Worm (Caenorhabditis elegans) whole organism, young adult: ENCODE data around the gene T23B7.3.
A peak's percentile ranks its signal among the peaks of the same experiment; 100 is the strongest.

Experiments
- B0336.3 ChIP-seq: fragments of 200-800 bp; sonication (Bioruptor generic); IDR thresholded peaks from 2 replicates; pipeline ENCODE4 v1.3.6; 2022; ENCODE audit warnings: missing genetic modification characterization, missing compliant biosample characterization
- C17E4.6 ChIP-seq: fragments of 200-800 bp; sonication (Bioruptor generic); IDR thresholded peaks from 2 replicates; pipeline ENCODE4 v1.3.6; 2022; ENCODE audit warnings: missing genetic modification reagents, missing genetic modification characterization, missing compliant biosample characterization
- F37B4.10 ChIP-seq: fragments of 200-800 bp; sonication (Bioruptor generic); IDR thresholded peaks from 2 replicates; pipeline ENCODE4 v1.3.6; 2022; ENCODE audit warnings: missing genetic modification characterization, missing compliant biosample characterization
- K12H6.12 ChIP-seq: fragments of 200-800 bp; sonication (Bioruptor generic); optimal IDR thresholded peaks from 2 replicates; lab custom pipeline; 2018; ENCODE audit warnings: mild to moderate bottlenecking, missing genetic modification characterization, missing compliant biosample characterization
- T26A5.8 ChIP-seq: sonication (generic microtip); optimal IDR thresholded peaks from 2 replicates; lab custom pipeline; 2016; ENCODE audit warnings: missing genetic modification characterization, missing compliant biosample characterization
- Y53F4B.3 ChIP-seq: fragments of 200-800 bp; sonication (Bioruptor generic); IDR thresholded peaks from 2 replicates; pipeline ENCODE4 v1.3.6; 2022; ENCODE audit warnings: missing genetic modification reagents, missing genetic modification characterization, missing compliant biosample characterization
- Y56A3A.18 ChIP-seq: fragments of 200-800 bp; sonication (Bioruptor generic); IDR thresholded peaks from 2 replicates; pipeline ENCODE4 v1.3.6; 2022; ENCODE audit warnings: missing genetic modification reagents, missing genetic modification characterization, missing compliant biosample characterization
- Y95B8A.8 ChIP-seq: fragments of 200-800 bp; sonication (Bioruptor generic); IDR thresholded peaks from 2 replicates; pipeline ENCODE4 v1.3.6; 2022; ENCODE audit warnings: missing genetic modification reagents, missing genetic modification characterization, missing compliant biosample characterization
- atf-7 ChIP-seq: sonication (generic microtip); optimal IDR thresholded peaks from 2 replicates; lab custom pipeline; 2017; ENCODE audit warnings: mild to moderate bottlenecking, missing genetic modification characterization, missing compliant biosample characterization
- athp-1 ChIP-seq: sonication (generic microtip); optimal IDR thresholded peaks from 2 replicates; lab custom pipeline; 2017; ENCODE audit warnings: mild to moderate bottlenecking, missing genetic modification characterization, missing compliant biosample characterization
- attf-3 ChIP-seq: fragments of 200-800 bp; sonication (Bioruptor generic); conservative IDR thresholded peaks from 2 replicates; pipeline ENCODE4 v1.3.6; 2022; ENCODE audit warnings: missing genetic modification reagents, missing genetic modification characterization, missing compliant biosample characterization
- cebp-2 ChIP-seq: fragments of 200-800 bp; sonication (Bioruptor generic); IDR thresholded peaks from 2 replicates; pipeline ENCODE4 v1.3.6; 2022; ENCODE audit warnings: missing genetic modification characterization, missing compliant biosample characterization
- ceh-100 ChIP-seq: fragments of 200-800 bp; sonication (Bioruptor generic); IDR thresholded peaks from 2 replicates; pipeline ENCODE4 v1.3.6; 2022; ENCODE audit warnings: missing genetic modification reagents, missing genetic modification characterization, missing compliant biosample characterization
- dox-1 ChIP-seq: fragments of 200-800 bp; sonication (Bioruptor generic); IDR thresholded peaks from 2 replicates; pipeline ENCODE4 v1.3.6; 2022; ENCODE audit warnings: missing genetic modification reagents, missing genetic modification characterization, missing compliant biosample characterization
- dpl-1 ChIP-seq: fragments of 150-350 bp; optimal IDR thresholded peaks from 2 replicates; lab custom pipeline; 2014; ENCODE audit warnings: missing biosample characterization, missing genetic modification reagents, missing genetic modification characterization
- egrh-3 ChIP-seq: fragments of 200-800 bp; sonication (Bioruptor generic); IDR thresholded peaks from 2 replicates; pipeline ENCODE4 v1.3.6; 2022; ENCODE audit warnings: missing genetic modification reagents, missing genetic modification characterization, missing compliant biosample characterization
- fkh-3 ChIP-seq: sonication (generic microtip); optimal IDR thresholded peaks from 2 replicates; lab custom pipeline; 2016; ENCODE audit warnings: mild to moderate bottlenecking, missing genetic modification characterization, missing compliant biosample characterization
- hlh-12 ChIP-seq: sonication (generic microtip); optimal IDR thresholded peaks from 2 replicates; lab custom pipeline; 2016; ENCODE audit warnings: missing genetic modification characterization, missing compliant biosample characterization
- hmg-1.2 ChIP-seq: fragments of 200-800 bp; sonication (Bioruptor generic); IDR thresholded peaks from 2 replicates; pipeline ENCODE4 v1.3.6; 2022; ENCODE audit warnings: missing genetic modification reagents, missing genetic modification characterization, missing compliant biosample characterization
- let-526 ChIP-seq: fragments of 200-800 bp; sonication (Bioruptor generic); IDR thresholded peaks from 2 replicates; pipeline ENCODE4 v1.3.6; 2022; ENCODE audit warnings: missing genetic modification reagents, missing genetic modification characterization, missing compliant biosample characterization
- let-607 ChIP-seq, 2 experiments: fragments of 200-800 bp in 1 of 2; sonication (Bioruptor generic) in 1 of 2; sonication (generic microtip) in 1 of 2; optimal IDR thresholded peaks; 2 replicates each; lab custom pipeline; 2016 to 2018; ENCODE audit warnings: mild to moderate bottlenecking in 2 of 2, missing compliant biosample characterization in 2 of 2, missing genetic modification characterization in 2 of 2, moderate library complexity in 2 of 2, missing genotype in 1 of 2
- lin-35 ChIP-seq, 3 experiments: fragments of 150-350 bp in 2 of 3; sonication (generic microtip) in 1 of 3; optimal IDR thresholded peaks; 2 replicates each; lab custom pipeline; 2014 to 2018; ENCODE audit warnings: missing biosample characterization in 3 of 3, missing genetic modification characterization in 3 of 3, missing genetic modification reagents in 3 of 3
- lin-54 ChIP-seq: fragments of 200-800 bp; sonication (Bioruptor generic); optimal IDR thresholded peaks from 2 replicates; lab custom pipeline; 2018; ENCODE audit warnings: mild to moderate bottlenecking, missing genetic modification characterization, missing compliant biosample characterization
- lir-1 ChIP-seq: fragments of 200-800 bp; sonication (Bioruptor generic); conservative IDR thresholded peaks from 2 replicates; pipeline ENCODE4 v1.3.6; 2022; ENCODE audit warnings: missing genetic modification reagents, missing genetic modification characterization, missing compliant biosample characterization
- lsl-1 ChIP-seq: fragments of 200-800 bp; sonication (Bioruptor generic); optimal IDR thresholded peaks from 2 replicates; lab custom pipeline; 2018; ENCODE audit warnings: mild to moderate bottlenecking, missing genetic modification characterization, moderate library complexity, missing compliant biosample characterization
- lsy-27 ChIP-seq: sonication (generic microtip); optimal IDR thresholded peaks from 2 replicates; lab custom pipeline; 2017; ENCODE audit warnings: missing genetic modification characterization, mild to moderate bottlenecking, missing compliant biosample characterization, antibody characterized with exemption, missing genotype, borderline replicate concordance; ENCODE audit not compliant: insufficient read depth
- madf-10 ChIP-seq: sonication (generic microtip); optimal IDR thresholded peaks from 2 replicates; lab custom pipeline; 2016; ENCODE audit warnings: mild to moderate bottlenecking, missing genetic modification characterization, missing compliant biosample characterization
- mcd-1 ChIP-seq: fragments of 200-800 bp; sonication (Bioruptor generic); IDR thresholded peaks from 2 replicates; pipeline ENCODE4 v1.3.6; 2022; ENCODE audit warnings: missing genetic modification reagents, missing genetic modification characterization, missing compliant biosample characterization
- mel-28 ChIP-seq: sonication (generic microtip); optimal IDR thresholded peaks from 2 replicates; lab custom pipeline; 2016; ENCODE audit warnings: borderline replicate concordance, mild to moderate bottlenecking, missing genetic modification characterization, missing compliant biosample characterization
- mes-4 ChIP-seq: sonication (generic microtip); optimal IDR thresholded peaks from 2 replicates; lab custom pipeline; 2016; ENCODE audit warnings: missing genotype, missing genetic modification characterization, missing compliant biosample characterization
- nfya-1 ChIP-seq: sonication (generic microtip); optimal IDR thresholded peaks from 2 replicates; lab custom pipeline; 2017; ENCODE audit warnings: antibody characterized with exemption, missing compliant biosample characterization, missing genetic modification characterization, borderline replicate concordance; ENCODE audit not compliant: insufficient read depth
- nfyb-1 ChIP-seq: fragments of 200-800 bp; sonication (Bioruptor generic); IDR thresholded peaks from 2 replicates; pipeline ENCODE4 v1.3.6; 2022; ENCODE audit warnings: missing genetic modification reagents, missing genetic modification characterization, missing compliant biosample characterization
- nhr-179 ChIP-seq: sonication (generic microtip); optimal IDR thresholded peaks from 2 replicates; lab custom pipeline; 2016; ENCODE audit warnings: mild to moderate bottlenecking, missing genetic modification characterization, missing compliant biosample characterization
- nhr-27 ChIP-seq: fragments of 200-800 bp; sonication (Bioruptor generic); optimal IDR thresholded peaks from 2 replicates; lab custom pipeline; 2018; ENCODE audit warnings: mild to moderate bottlenecking, missing genetic modification characterization, moderate library complexity, missing compliant biosample characterization
- nhr-80 ChIP-seq: sonication (generic microtip); optimal IDR thresholded peaks from 2 replicates; lab custom pipeline; 2016; ENCODE audit warnings: missing genetic modification characterization, missing compliant biosample characterization
- nhr-90 ChIP-seq: sonication (generic microtip); optimal IDR thresholded peaks from 2 replicates; lab custom pipeline; 2016; ENCODE audit warnings: missing genotype, mild to moderate bottlenecking, missing genetic modification characterization, missing compliant biosample characterization
- pha-4 ChIP-seq: fragments of 150-350 bp; sonication (generic microtip); optimal IDR thresholded peaks from 2 replicates; lab custom pipeline; 2014; ENCODE audit warnings: missing biosample characterization, missing genetic modification reagents, missing genetic modification characterization
- sdz-38 ChIP-seq: sonication (generic microtip); optimal IDR thresholded peaks from 2 replicates; lab custom pipeline; 2016; ENCODE audit warnings: missing genotype, missing genetic modification characterization, missing compliant biosample characterization
- snpc-1.1 ChIP-seq: sonication (generic microtip); optimal IDR thresholded peaks from 2 replicates; lab custom pipeline; 2017; ENCODE audit warnings: missing genetic modification characterization, mild to moderate bottlenecking, missing compliant biosample characterization, antibody characterized with exemption, moderate library complexity, missing genotype, missing genetic modification reagents; ENCODE audit not compliant: insufficient read depth
- snpc-3.4 ChIP-seq: sonication (generic microtip); optimal IDR thresholded peaks from 2 replicates; lab custom pipeline; 2017; ENCODE audit warnings: missing genetic modification characterization, mild to moderate bottlenecking, missing compliant biosample characterization, antibody characterized with exemption, moderate library complexity, missing genotype, missing genetic modification reagents
- snpc-4 ChIP-seq, 5 experiments: fragments of 150-350 bp in 1 of 5; sonication (generic microtip) in 4 of 5; optimal IDR thresholded peaks; 2 replicates each; lab custom pipeline; 2014 to 2018; ENCODE audit warnings: missing genetic modification characterization in 5 of 5, missing biosample characterization in 3 of 5, antibody characterized with exemption in 2 of 5, mild to moderate bottlenecking in 2 of 5, missing compliant biosample characterization in 2 of 5, missing genotype in 2 of 5, moderate library complexity in 2 of 5, missing genetic modification reagents in 1 of 5
- sptf-2 ChIP-seq: fragments of 200-800 bp; sonication (Bioruptor generic); optimal IDR thresholded peaks from 2 replicates; lab custom pipeline; 2018; ENCODE audit warnings: mild to moderate bottlenecking, missing genetic modification characterization, missing compliant biosample characterization
- tbp1 ChIP-seq: fragments of 200-800 bp; sonication (Bioruptor generic); optimal IDR thresholded peaks from 2 replicates; lab custom pipeline; 2018; ENCODE audit warnings: mild to moderate bottlenecking, missing genetic modification characterization, missing compliant biosample characterization
- tlf-1 ChIP-seq: fragments of 200-800 bp; sonication (Bioruptor generic); optimal IDR thresholded peaks from 2 replicates; lab custom pipeline; 2018; ENCODE audit warnings: mild to moderate bottlenecking, missing genetic modification characterization, missing compliant biosample characterization
- unc-130 ChIP-seq: sonication (generic microtip); optimal IDR thresholded peaks from 2 replicates; lab custom pipeline; 2016; ENCODE audit warnings: missing genetic modification reagents, missing genetic modification characterization, missing compliant biosample characterization
- ztf-22 ChIP-seq: fragments of 200-800 bp; sonication (Bioruptor generic); optimal IDR thresholded peaks from 2 replicates; lab custom pipeline; 2018; ENCODE audit warnings: mild to moderate bottlenecking, missing genetic modification characterization, moderate library complexity, missing compliant biosample characterization
- ztf-6 ChIP-seq: fragments of 200-800 bp; sonication (Bioruptor generic); IDR thresholded peaks from 2 replicates; pipeline ENCODE4 v1.3.6; 2022; ENCODE audit warnings: missing genetic modification reagents, missing genetic modification characterization, missing compliant biosample characterization

The T23B7.3 gene

ce11 chrII:4851594-4852106, 1.7 kb downstream of the T23B7.3 start, which contains the start of gene dnj-9 (continued):
- TF ChIP-seq snpc-1.1, result peak; percentile 28
- peak; percentile 97 for TF ChIP-seq dpl-1 (GFP tag; lab: Kevin White, UChicago)
- peak; percentile 93 for TF ChIP-seq B0336.3
- peak; percentile 75 for TF ChIP-seq tbp1 (GFP tag; lab: Kevin White, UChicago)
- TF ChIP-seq dox-1 (GFP tag; lab: Robert Waterston, UW), result peak; percentile 95
- TF ChIP-seq mel-28 (tag; lab: Kevin White, UChicago), result peak; percentile 6
- no peak for TF ChIP-seq lsy-27 (tag; lab: Kevin White, UChicago)
- TF ChIP-seq sptf-2, result no peak
- peak; percentile 99 for TF ChIP-seq lin-54 (GFP tag; lab: Kevin White, UChicago)
- TF ChIP-seq let-607 (tag; optimal IDR thresholded peaks at IDR 0.05; lab: Kevin White, UChicago), result peak; percentile 41 to 82
- TF ChIP-seq mcd-1 (GFP tag; lab: Robert Waterston, UW), result peak; percentile 93
- TF ChIP-seq ztf-6 (GFP tag; lab: Robert Waterston, UW), result no peak
- no peak for TF ChIP-seq T26A5.8 (tag; lab: Kevin White, UChicago)
- no peak for TF ChIP-seq F37B4.10 (GFP tag; lab: Robert Waterston, UW)
- no peak for TF ChIP-seq nhr-179 (tag; lab: Kevin White, UChicago)
- peak; percentile 74 for TF ChIP-seq snpc-4 (GFP tag; optimal IDR thresholded peaks at IDR 0.05; lab: Kevin White, UChicago)
- peak in 3 of 4 experiments; percentile 82 to 86 (median 84) for TF ChIP-seq snpc-4 (tag; optimal IDR thresholded peaks at IDR 0.05; lab: Kevin White, UChicago)
- TF ChIP-seq atf-7 (tag; lab: Kevin White, UChicago), result peak; percentile 82
- no peak for TF ChIP-seq cebp-2
- peak; percentile 64 for TF ChIP-seq nhr-80 (tag; lab: Kevin White, UChicago)
- TF ChIP-seq unc-130 (GFP tag; lab: Kevin White, UChicago), result peak; percentile 75
- peak; percentile 73 for TF ChIP-seq hmg-1.2 (GFP tag; lab: Robert Waterston, UW)
- no peak for TF ChIP-seq ztf-22 (GFP tag; lab: Kevin White, UChicago)
- peak; percentile 95 for TF ChIP-seq Y56A3A.18 (GFP tag; lab: Robert Waterston, UW)
- peak; percentile 86 to 99 (median 92) for TF ChIP-seq lin-35 (GFP tag; optimal IDR thresholded peaks at IDR 0.05; lab: Kevin White, UChicago)
- no peak for TF ChIP-seq fkh-3
- TF ChIP-seq mes-4 (tag; lab: Kevin White, UChicago), result peak; percentile 34
- no peak for TF ChIP-seq sdz-38
- TF ChIP-seq let-526 (GFP tag; lab: Robert Waterston, UW), result peak; percentile 83; the same call in 1 of the 2 replicates
- peak; percentile 95 for TF ChIP-seq nfyb-1 (GFP tag; lab: Robert Waterston, UW)
- TF ChIP-seq madf-10, result peak; percentile 71
- TF ChIP-seq Y95B8A.8 (GFP tag; lab: Robert Waterston, UW), result peak; percentile 77; the same call in 1 of the 2 replicates
- no peak for TF ChIP-seq nhr-90 (tag; lab: Kevin White, UChicago)
- peak; percentile 41 for TF ChIP-seq nhr-27 (tag; lab: Kevin White, UChicago)
- TF ChIP-seq athp-1 (tag; lab: Kevin White, UChicago), result peak; percentile 66
- TF ChIP-seq attf-3 (GFP tag; lab: Robert Waterston, UW), result peak; percentile 68
- peak; percentile 88 for TF ChIP-seq C17E4.6 (GFP tag; lab: Robert Waterston, UW)
- TF ChIP-seq nfya-1 (tag; lab: Kevin White, UChicago), result no peak
- TF ChIP-seq snpc-3.4 (tag; lab: Kevin White, UChicago), result peak; percentile 94
- TF ChIP-seq pha-4 (tag; lab: Kevin White, UChicago), result peak; percentile 94
- TF ChIP-seq lsl-1, result peak; percentile 82
- no peak for TF ChIP-seq egrh-3 (GFP tag; lab: Robert Waterston, UW)
- peak; percentile 71 for TF ChIP-seq K12H6.12
- peak; percentile 93 for TF ChIP-seq tlf-1
- no peak for TF ChIP-seq Y53F4B.3 (GFP tag; lab: Robert Waterston, UW)
- peak; percentile 84 for TF ChIP-seq ceh-100 (GFP tag; lab: Robert Waterston, UW)
- TF ChIP-seq hlh-12 (tag; lab: Kevin White, UChicago), result no peak
- peak; percentile 78 for TF ChIP-seq lir-1 (GFP tag; lab: Robert Waterston, UW)
